Worm (Caenorhabditis elegans): ENCODE measurements around the gene pcdr-1.

Gene pcdr-1

ce11 chrX:15630790-15631204, 35.8 kb upstream of the pcdr-1 start (continued):
- TF ChIP-seq mes-2 (tag; optimal IDR thresholded peaks at IDR 0.05; ENCODE audit: poor library complexity, severe bottlenecking) (no peak), gei-8 (GFP tag; optimal IDR thresholded peaks at IDR 0.05) (no peak), tra-1 (GFP tag; IDR thresholded peaks at IDR 0.05) (no peak), nhr-111 (GFP tag; optimal IDR thresholded peaks at IDR 0.05) (no peak), zip-2 (tag; optimal IDR thresholded peaks at IDR 0.05) (no peak), duxl-1 (tag; optimal IDR thresholded peaks at IDR 0.05; ENCODE audit: poor library complexity) (no peak), pha-4 (GFP tag; IDR thresholded peaks at IDR 0.05) (no peak), pha-4 (tag; optimal IDR thresholded peaks at IDR 0.05) (no peak), zfp-3 (GFP tag; conservative IDR thresholded peaks at IDR 0.05) (no peak), unc-39 (tag; optimal IDR thresholded peaks at IDR 0.05) (no peak), vab-7 (GFP tag; IDR thresholded peaks at IDR 0.05) (no peak), mxl-2 (GFP tag; conservative IDR thresholded peaks at IDR 0.05) (no peak), F44E2.7 (GFP tag; IDR thresholded peaks at IDR 0.05) (no peak), lin-15B (tag; optimal IDR thresholded peaks at IDR 0.05) (no peak), mdl-1 (tag; optimal IDR thresholded peaks at IDR 0.05) (peak in 1 of 2 experiments; percentile 16), mdt-29 (GFP tag; IDR thresholded peaks at IDR 0.05) (no peak), mep-1 (tag; optimal IDR thresholded peaks at IDR 0.05) (peak; percentile 62), daf-16 (GFP tag; optimal IDR thresholded peaks at IDR 0.05) (no peak), daf-16 (tag; optimal IDR thresholded peaks at IDR 0.05) (no peak), hlh-30 (tag; optimal IDR thresholded peaks at IDR 0.05; ENCODE audit: insufficient read depth) (peak; percentile 54), ZK337.2 (GFP tag; IDR thresholded peaks at IDR 0.05) (no peak), saeg-2 (GFP tag; IDR thresholded peaks at IDR 0.05) (no peak), snpc-1.2 (GFP tag; IDR thresholded peaks at IDR 0.05) (no peak), daf-12 (tag; optimal IDR thresholded peaks at IDR 0.05) (no peak), rbr-2 (tag; optimal IDR thresholded peaks at IDR 0.05) (peak; percentile 39)

ce11 chrX:15633964-15634363, 32.6 kb upstream of the pcdr-1 start:
- TF ChIP-seq skn-1 (tag; optimal IDR thresholded peaks at IDR 0.05): no peak
- peak; percentile 75 for TF ChIP-seq fkh-10 (GFP tag; optimal IDR thresholded peaks at IDR 0.05)
- TF ChIP-seq lsy-2 (tag; optimal IDR thresholded peaks at IDR 0.05): peak in 1 of 2 experiments; percentile 46
- no peak for TF ChIP-seq fos-1 (tag; optimal IDR thresholded peaks at IDR 0.05)
- TF ChIP-seq nhr-77 (tag; optimal IDR thresholded peaks at IDR 0.05): no peak
- no peak for TF ChIP-seq F37D6.2 (tag; optimal IDR thresholded peaks at IDR 0.05)
- TF ChIP-seq zip-2 (tag; optimal IDR thresholded peaks at IDR 0.05): no peak
- no peak for TF ChIP-seq unc-130 (GFP tag; optimal IDR thresholded peaks at IDR 0.05)
- no peak for TF ChIP-seq T20F7.1 (GFP tag; optimal IDR thresholded peaks at IDR 0.05)
- TF ChIP-seq Y75B8A.6 (GFP tag; IDR thresholded peaks at IDR 0.05): no peak
- no peak for TF ChIP-seq ceh-62 (tag; optimal IDR thresholded peaks at IDR 0.05)
- TF ChIP-seq F10B5.3 (tag; optimal IDR thresholded peaks at IDR 0.05): no peak
- TF ChIP-seq T26A8.4 (GFP tag; IDR thresholded peaks at IDR 0.05): no peak
- no peak for TF ChIP-seq php-3 (GFP tag; IDR thresholded peaks at IDR 0.05)
- no peak for TF ChIP-seq madf-9 (GFP tag; conservative IDR thresholded peaks at IDR 0.05)
- no peak for TF ChIP-seq ZK337.2 (GFP tag; IDR thresholded peaks at IDR 0.05)
- no peak for TF ChIP-seq D1046.2 (GFP tag; IDR thresholded peaks at IDR 0.05)
- TF ChIP-seq rbr-2 (tag; optimal IDR thresholded peaks at IDR 0.05): no peak
- no peak for TF ChIP-seq cey-2 (tag; optimal IDR thresholded peaks at IDR 0.05; ENCODE audit: borderline replicate concordance, insufficient read depth)
- TF ChIP-seq unc-62 (GFP tag; optimal IDR thresholded peaks at IDR 0.05 in 1 of 2): peak in 1 of 2 experiments; percentile 82
- TF ChIP-seq unc-62 (tag; optimal IDR thresholded peaks at IDR 0.05): no peak
- TF ChIP-seq snpc-1.2 (GFP tag; IDR thresholded peaks at IDR 0.05): no peak
- TF ChIP-seq daf-16 (GFP tag; optimal IDR thresholded peaks at IDR 0.05): no peak
- no peak for TF ChIP-seq daf-16 (tag; optimal IDR thresholded peaks at IDR 0.05)
- 0 out of 2 replicates have a peak, but pooled peaks have one; percentile 15 for TF ChIP-seq hmg-1.1 (GFP tag; IDR thresholded peaks at IDR 0.05)
- peak; percentile 65 for TF ChIP-seq ctbp-1 (GFP tag; IDR thresholded peaks at IDR 0.05)
- TF ChIP-seq dpl-1 (GFP tag; optimal IDR thresholded peaks at IDR 0.05): no peak
- TF ChIP-seq daf-19 (GFP tag; conservative IDR thresholded peaks at IDR 0.05): no peak
- no peak for TF ChIP-seq snpc-4 (tag; optimal IDR thresholded peaks at IDR 0.05)
- no peak for TF ChIP-seq ztf-11 (tag; optimal IDR thresholded peaks at IDR 0.05)
- no peak for TF ChIP-seq tra-1 (GFP tag; IDR thresholded peaks at IDR 0.05)
- TF ChIP-seq hif-1 (tag; optimal IDR thresholded peaks at IDR 0.05): no peak
- TF ChIP-seq sdz-12 (GFP tag; optimal IDR thresholded peaks at IDR 0.05): no peak
